Worm (Caenorhabditis elegans) whole organism, mixed stage, embryonic: ENCODE data around the gene W03C9.1.

Experiments used
- ces-1 ChIP-seq: fragments of 150-350 bp; optimal IDR thresholded peaks from 2 replicates; lab custom pipeline; 2014; ENCODE audit warnings: missing biosample characterization, missing genetic modification reagents, missing genetic modification characterization
- elt-3 ChIP-seq: fragments of 150-350 bp; optimal IDR thresholded peaks from 2 replicates; lab custom pipeline; 2014; ENCODE audit warnings: missing biosample characterization, missing genetic modification characterization
- hlh-1 ChIP-seq: fragments of 150-350 bp; optimal IDR thresholded peaks from 2 replicates; lab custom pipeline; 2014; ENCODE audit warnings: missing biosample characterization, missing genetic modification reagents, missing genetic modification characterization
- lin-13 ChIP-seq: fragments of 150-350 bp; optimal IDR thresholded peaks from 2 replicates; lab custom pipeline; 2014; ENCODE audit warnings: missing biosample characterization, missing genetic modification characterization
- lin-32 ChIP-seq: fragments of 200-800 bp; sonication (Bioruptor generic); optimal IDR thresholded peaks from 2 replicates; lab custom pipeline; 2018; ENCODE audit warnings: mild to moderate bottlenecking, missing genetic modification characterization, missing compliant biosample characterization
- lsy-2 ChIP-seq: fragments of 150-350 bp; optimal IDR thresholded peaks from 2 replicates; lab custom pipeline; 2014; ENCODE audit warnings: missing biosample characterization, missing genetic modification characterization
- nhr-12 ChIP-seq: fragments of 150-350 bp; optimal IDR thresholded peaks from 2 replicates; lab custom pipeline; 2014; ENCODE audit warnings: missing biosample characterization, missing genetic modification characterization
- nhr-237 ChIP-seq: fragments of 150-350 bp; optimal IDR thresholded peaks from 2 replicates; lab custom pipeline; 2014; ENCODE audit warnings: missing biosample characterization, missing genetic modification characterization
- nhr-28 ChIP-seq: fragments of 150-350 bp; optimal IDR thresholded peaks from 2 replicates; lab custom pipeline; 2014; ENCODE audit warnings: missing biosample characterization, missing genetic modification characterization
- sptf-1 ChIP-seq: sonication (generic microtip); optimal IDR thresholded peaks from 2 replicates; lab custom pipeline; 2017; ENCODE audit warnings: mild to moderate bottlenecking, missing genetic modification characterization, moderate library complexity, missing compliant biosample characterization
- zip-8 ChIP-seq: fragments of 150-350 bp; optimal IDR thresholded peaks from 2 replicates; lab custom pipeline; 2014; ENCODE audit warnings: missing biosample characterization, missing genetic modification characterization
- ztf-11 ChIP-seq: fragments of 150-350 bp; optimal IDR thresholded peaks from 2 replicates; lab custom pipeline; 2014; ENCODE audit warnings: missing biosample characterization, missing genetic modification characterization

ce11 chrII:11966602-11967001, 4.7 kb upstream of the W03C9.1 start, which contains the start of gene rab-7:
- TF ChIP-seq sptf-1 (tag; lab: Kevin White, UChicago) = no peak
- TF ChIP-seq nhr-237 (tag; lab: Kevin White, UChicago) = no peak
- TF ChIP-seq nhr-12 (tag; lab: Kevin White, UChicago) = no peak
- no peak for TF ChIP-seq hlh-1 (tag; lab: Kevin White, UChicago)
- TF ChIP-seq nhr-28 = no peak
- no peak for TF ChIP-seq lsy-2 (tag; lab: Kevin White, UChicago)
- TF ChIP-seq zip-8 = no peak
- no peak for TF ChIP-seq elt-3 (tag; lab: Kevin White, UChicago)
- TF ChIP-seq lin-32 (GFP tag; lab: Kevin White, UChicago) = no peak
- no peak for TF ChIP-seq ztf-11 (tag; lab: Kevin White, UChicago)
- TF ChIP-seq ces-1 (GFP tag; lab: Kevin White, UChicago) = no peak
- TF ChIP-seq lin-13 = no peak
